Fruit fly (Drosophila melanogaster) whole organism: Measurements from ENCODE around the gene CG13833.

ENCODE experiments used
- CG8478 ChIP-seq: fragments of >200 bp; optimal IDR thresholded peaks from 2 replicates; lab custom pipeline; 2018; ENCODE audit warnings: inconsistent platforms
- Dll ChIP-seq: fragments of >200 bp; optimal IDR thresholded peaks from 2 replicates; lab custom pipeline; 2017
- EcR ChIP-seq, 2 experiments: fragments of >200 bp; optimal IDR thresholded peaks; 2 replicates each; lab custom pipeline; 2017; ENCODE audit warnings: missing biosample characterization in 2 of 2, missing genetic modification characterization in 2 of 2, missing genetic modification reagents in 2 of 2
- pan ChIP-seq: fragments of >200 bp; optimal IDR thresholded peaks from 2 replicates; lab custom pipeline; 2017
- psq ChIP-seq: fragments of >200 bp; optimal IDR thresholded peaks from 2 replicates; lab custom pipeline; 2017
- usp ChIP-seq: fragments of >200 bp; optimal IDR thresholded peaks from 2 replicates; lab custom pipeline; 2017; ENCODE audit warnings: missing biosample characterization, missing genetic modification characterization, mixed read lengths

CG13833 gene

dm6 chr3R:22986981-22987380 lies 48.4 kb downstream of the CG13833 start, which contains the start of gene Or94a:
TSS of gene Or94a (plus strand) at chr3R:22987281.
- TF ChIP-seq pan, result no peak
- TF ChIP-seq EcR (GFP tag; optimal IDR thresholded peaks at IDR 0.05; lab: Kevin White, UChicago), result no peak
- no peak for TF ChIP-seq CG8478 (lab: Kevin White, UChicago)
- TF ChIP-seq usp (GFP tag; lab: Kevin White, UChicago), result no peak
- no peak for TF ChIP-seq Dll (lab: Kevin White, UChicago)
- TF ChIP-seq psq (lab: Kevin White, UChicago), result no peak
